Fruit fly (Drosophila melanogaster) whole organism, embryonic: ENCODE data around the gene CG42329.

ENCODE experiments used
- CG10274 ChIP-seq: fragments of 200-800 bp; sonication (Bioruptor generic); optimal IDR thresholded peaks from 3 replicates; lab custom pipeline; 2017; ENCODE audit warnings: missing biosample characterization, mild to moderate bottlenecking, missing genetic modification characterization
- CG12219 ChIP-seq: fragments of 200-800 bp; sonication (Bioruptor generic); optimal IDR thresholded peaks from 3 replicates; lab custom pipeline; 2018; ENCODE audit warnings: missing biosample characterization, mild to moderate bottlenecking, missing genetic modification characterization
- CG16779 ChIP-seq: fragments of 200-800 bp; sonication (Bioruptor generic); IDR thresholded peaks from 2 replicates; pipeline ENCODE4 v1.3.6; 2022; ENCODE audit warnings: missing biosample characterization, missing genetic modification characterization
- CG31224 ChIP-seq: fragments of 200-800 bp; sonication (Bioruptor generic); IDR thresholded peaks from 2 replicates; pipeline ENCODE4 v1.3.6; 2022; ENCODE audit warnings: missing biosample characterization, missing genetic modification characterization
- Dfd ChIP-seq, 2 experiments: fragments of >200 bp; optimal IDR thresholded peaks; 2 replicates each; lab custom pipeline; 2017; ENCODE audit warnings: missing biosample characterization in 2 of 2, missing genetic modification characterization in 2 of 2
- Doc3 ChIP-seq: fragments of 200-800 bp; sonication (Bioruptor generic); IDR thresholded peaks from 3 replicates; pipeline ENCODE4 v1.3.6; 2022; ENCODE audit warnings: missing biosample characterization, missing genetic modification characterization; ENCODE audit not compliant: partially characterized antibody
- Spps ChIP-seq: fragments of 200-800 bp; sonication (Bioruptor generic); optimal IDR thresholded peaks from 2 replicates; lab custom pipeline; 2018; ENCODE audit warnings: missing biosample characterization, mild to moderate bottlenecking, missing genetic modification characterization
- crol ChIP-seq: fragments of 200-800 bp; sonication (Bioruptor generic); IDR thresholded peaks from 2 replicates; pipeline ENCODE4 v1.3.6; 2022; ENCODE audit warnings: missing biosample characterization, missing genetic modification characterization
- kay ChIP-seq: fragments of 200-800 bp; sonication (Bioruptor generic); optimal IDR thresholded peaks from 2 replicates; lab custom pipeline; 2016; ENCODE audit warnings: missing biosample characterization, missing genetic modification characterization
- pan ChIP-seq, 4 experiments: fragments of >200 bp in 3 of 4; fragments of 200-800 bp in 1 of 4; sonication (Bioruptor generic) in 1 of 4; optimal IDR thresholded peaks in 3 of 4; IDR thresholded peaks in 1 of 4; 2 replicates each; pipeline versions ENCODE4 v1.3.6 to Lab custom; 2017 to 2022; ENCODE audit warnings: missing biosample characterization in 2 of 4, missing genetic modification characterization in 2 of 4, mixed read lengths in 1 of 4
- pita ChIP-seq: fragments of 200-800 bp; sonication (Bioruptor generic); optimal IDR thresholded peaks from 2 replicates; lab custom pipeline; 2017; ENCODE audit warnings: missing biosample characterization, mild to moderate bottlenecking, missing genetic modification characterization
- pnt ChIP-seq: fragments of 200-800 bp; sonication (Bioruptor generic); optimal IDR thresholded peaks from 3 replicates; lab custom pipeline; 2016; ENCODE audit warnings: missing biosample characterization, missing genetic modification characterization
- sim ChIP-seq: fragments of 200-800 bp; sonication (Bioruptor generic); IDR thresholded peaks from 2 replicates; pipeline ENCODE4 v1.3.6; 2022; ENCODE audit warnings: missing biosample characterization, missing genetic modification characterization

dm6 chr2L:1213587-1213986 is 5.5 kb upstream of the CG42329 start:
- TF ChIP-seq pnt (GFP tag; lab: Kevin White, UChicago) (no peak), sim (GFP tag; lab: Robert Waterston, UW) (no peak), crol (GFP tag; lab: Robert Waterston, UW) (no peak), CG31224 (no peak), Doc3 (no peak), kay (GFP tag; lab: Kevin White, UChicago) (no peak), Dfd (GFP tag; optimal IDR thresholded peaks at IDR 0.05; lab: Kevin White, UChicago) (no peak), Spps (no peak), CG16779 (GFP tag; lab: Robert Waterston, UW) (no peak), pan (optimal IDR thresholded peaks at IDR 0.05; lab: Kevin White, UChicago) (no peak), pan (GFP tag; optimal IDR thresholded peaks at IDR 0.05 in 1 of 2, IDR thresholded peaks at IDR 0.05 in 1 of 2) (no peak), CG12219 (GFP tag; lab: Kevin White, UChicago) (no peak), CG10274 (GFP tag; lab: Kevin White, UChicago) (no peak), pita (no peak)
